Worm (Caenorhabditis elegans): ENCODE results near the gene C15B12.2.
A peak's percentile ranks its signal among the peaks of the same experiment; 100 is the strongest.

The C15B12.2 gene

ce11 chrX:6503148-6503547 is 39.9 kb downstream of the C15B12.2 start:
- TF ChIP-seq lsy-12 (tag; optimal IDR thresholded peaks at IDR 0.05): no peak
- TF ChIP-seq ceh-28 (tag; optimal IDR thresholded peaks at IDR 0.05): no peak
- no peak for TF ChIP-seq eor-1 (tag; optimal IDR thresholded peaks at IDR 0.05)
- peak; percentile 64 for TF ChIP-seq elt-2 (tag; optimal IDR thresholded peaks at IDR 0.05)
- no peak for TF ChIP-seq fkh-10 (GFP tag; optimal IDR thresholded peaks at IDR 0.05)
- no peak for TF ChIP-seq ZK546.5 (tag; optimal IDR thresholded peaks at IDR 0.05)
- TF ChIP-seq pqm-1 (tag; optimal IDR thresholded peaks at IDR 0.05): peak; percentile 4
- no peak for TF ChIP-seq ceh-82 (tag; optimal IDR thresholded peaks at IDR 0.05)
- TF ChIP-seq lin-15B (tag; optimal IDR thresholded peaks at IDR 0.05): no peak
- no peak for TF ChIP-seq unc-62 (GFP tag; optimal IDR thresholded peaks at IDR 0.05)

ce11 chrX:6505008-6505407 is 41.8 kb downstream of the C15B12.2 start, which contains the start of gene cdf-1:
Gene cdf-1, minus strand, starts transcription at chrX:6505143.
- TF ChIP-seq elt-1 (tag; optimal IDR thresholded peaks at IDR 0.05) (no peak), nhr-23 (tag; optimal IDR thresholded peaks at IDR 0.05) (peak; percentile 45), elt-2 (tag; optimal IDR thresholded peaks at IDR 0.05) (no peak), nhr-11 (tag; optimal IDR thresholded peaks at IDR 0.05) (no peak), unc-39 (tag; optimal IDR thresholded peaks at IDR 0.05) (no peak), nfya-1 (tag; optimal IDR thresholded peaks at IDR 0.05; ENCODE audit: insufficient read depth) (peak; percentile 23), nhr-28 (tag; optimal IDR thresholded peaks at IDR 0.05) (no peak), lin-15B (tag; optimal IDR thresholded peaks at IDR 0.05) (peak; percentile 16), nhr-237 (tag; optimal IDR thresholded peaks at IDR 0.05) (no peak)

ce11 chrX:6505662-6506061 is 42.5 kb downstream of the C15B12.2 start, which contains the start of gene glr-8:
Gene glr-8, plus strand, starts transcription at chrX:6505980.
- TF ChIP-seq hmg-11 (tag; optimal IDR thresholded peaks at IDR 0.05): no peak
- no peak for TF ChIP-seq nfya-1 (tag; optimal IDR thresholded peaks at IDR 0.05; ENCODE audit: insufficient read depth)
- TF ChIP-seq unc-39 (tag; optimal IDR thresholded peaks at IDR 0.05): no peak
- TF ChIP-seq tbx-2 (tag; optimal IDR thresholded peaks at IDR 0.05): no peak
- no peak for TF ChIP-seq sea-2 (GFP tag; optimal IDR thresholded peaks at IDR 0.05)
- no peak for TF ChIP-seq ceh-16 (tag; optimal IDR thresholded peaks at IDR 0.05)
- no peak for TF ChIP-seq aly-2 (tag; optimal IDR thresholded peaks at IDR 0.05)
- no peak for TF ChIP-seq nhr-67 (tag; optimal IDR thresholded peaks at IDR 0.05)
- no peak for TF ChIP-seq unc-62 (GFP tag; optimal IDR thresholded peaks at IDR 0.05)
- TF ChIP-seq ceh-28 (tag; optimal IDR thresholded peaks at IDR 0.05): no peak
- no peak for TF ChIP-seq ama-1 (optimal IDR thresholded peaks at IDR 0.05)
- TF ChIP-seq nhr-11 (tag; optimal IDR thresholded peaks at IDR 0.05): no peak

- TF ChIP-seq hmg-11 (tag; optimal IDR thresholded peaks at IDR 0.05) (no peak), egl-5 (tag; optimal IDR thresholded peaks at IDR 0.05) (peak; percentile 29), mdl-1 (tag; optimal IDR thresholded peaks at IDR 0.05) (no peak), nhr-76 (tag; optimal IDR thresholded peaks at IDR 0.05) (no peak)
Measured at ce11 chrX:6507734-6508133, 44.5 kb downstream of the C15B12.2 start.

ce11 chrX:6509813-6510212 is 46.6 kb downstream of the C15B12.2 start:
- TF ChIP-seq nfya-1 (tag; optimal IDR thresholded peaks at IDR 0.05; ENCODE audit: insufficient read depth) (no peak), ceh-16 (tag; optimal IDR thresholded peaks at IDR 0.05) (no peak), elt-2 (tag; optimal IDR thresholded peaks at IDR 0.05) (peak; percentile 59), nhr-28 (tag; optimal IDR thresholded peaks at IDR 0.05) (no peak), pqm-1 (tag; optimal IDR thresholded peaks at IDR 0.05) (peak; percentile 27), fos-1 (tag; optimal IDR thresholded peaks at IDR 0.05) (no peak), unc-62 (GFP tag; optimal IDR thresholded peaks at IDR 0.05) (no peak), fkh-10 (GFP tag; optimal IDR thresholded peaks at IDR 0.05) (no peak), ztf-4 (tag; optimal IDR thresholded peaks at IDR 0.05) (no peak), egl-5 (tag; optimal IDR thresholded peaks at IDR 0.05) (peak; percentile 49)

ce11 chrX:6510627-6511026 is 47.4 kb downstream of the C15B12.2 start, which contains the start of gene ttr-36:
Gene ttr-36, plus strand, starts transcription at chrX:6510927.
- TF ChIP-seq eor-1 (tag; optimal IDR thresholded peaks at IDR 0.05): no peak
- TF ChIP-seq fos-1 (tag; optimal IDR thresholded peaks at IDR 0.05): no peak
- TF ChIP-seq ZK546.5 (tag; optimal IDR thresholded peaks at IDR 0.05): no peak
- no peak for TF ChIP-seq lsy-12 (tag; optimal IDR thresholded peaks at IDR 0.05)
- no peak for TF ChIP-seq egl-27 (tag; optimal IDR thresholded peaks at IDR 0.05)
- no peak for TF ChIP-seq nhr-77 (tag; optimal IDR thresholded peaks at IDR 0.05)
- no peak for TF ChIP-seq pha-4 (tag; optimal IDR thresholded peaks at IDR 0.05)
- no peak for TF ChIP-seq ztf-11 (tag; optimal IDR thresholded peaks at IDR 0.05)
- TF ChIP-seq nhr-237 (tag; optimal IDR thresholded peaks at IDR 0.05): no peak
- no peak for TF ChIP-seq ceh-16 (tag; optimal IDR thresholded peaks at IDR 0.05)
- no peak for TF ChIP-seq R02D3.7 (tag; optimal IDR thresholded peaks at IDR 0.05)
- no peak for TF ChIP-seq ceh-9 (tag; optimal IDR thresholded peaks at IDR 0.05)
- TF ChIP-seq ama-1 (optimal IDR thresholded peaks at IDR 0.05): no peak
- no peak for TF ChIP-seq fkh-10 (GFP tag; optimal IDR thresholded peaks at IDR 0.05)
- TF ChIP-seq tbx-2 (tag; optimal IDR thresholded peaks at IDR 0.05): no peak
- no peak for TF ChIP-seq nhr-12 (tag; optimal IDR thresholded peaks at IDR 0.05)
- TF ChIP-seq skn-1 (tag; optimal IDR thresholded peaks at IDR 0.05): no peak
